Worm (Caenorhabditis elegans): ENCODE results near the gene dop-2.

The dop-2 gene

DNA sequence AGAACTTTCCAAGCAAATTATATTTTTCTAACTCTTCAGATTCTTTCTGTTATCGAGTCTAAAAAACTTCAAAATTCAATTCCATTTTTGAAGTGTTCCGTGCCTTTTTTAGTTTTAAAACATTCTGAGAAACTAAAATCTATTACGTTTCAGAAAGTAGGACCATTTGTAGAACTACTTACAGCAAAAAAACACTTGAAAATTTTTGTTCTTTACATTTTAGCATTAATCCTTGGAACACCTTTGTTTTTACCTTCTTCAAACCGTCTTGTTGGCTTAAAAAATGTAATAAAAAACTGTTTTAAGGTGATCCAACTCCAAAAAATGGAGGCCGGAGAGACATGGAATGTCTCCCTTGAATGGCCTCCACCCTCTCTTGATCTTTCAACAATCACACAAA lies at the start of gene dop-2:
Gene dop-2, plus strand, starts transcription at position 301 of the 400 bp plus-strand sequence.
- TF ChIP-seq rpc-1 (optimal IDR thresholded peaks at IDR 0.05) (no peak), rpc-1 (tag; optimal IDR thresholded peaks at IDR 0.05) (no peak), F22D6.2 (tag; optimal IDR thresholded peaks at IDR 0.05) (no peak), die-1 (tag; optimal IDR thresholded peaks at IDR 0.05) (no peak), ztf-3 (GFP tag; optimal IDR thresholded peaks at IDR 0.05) (no peak), unc-130 (GFP tag; optimal IDR thresholded peaks at IDR 0.05) (no peak), F55B11.4 (tag; optimal IDR thresholded peaks at IDR 0.05; ENCODE audit: borderline replicate concordance, insufficient read depth) (no peak), lsl-1 (GFP tag; optimal IDR thresholded peaks at IDR 0.05) (no peak), egrh-3 (GFP tag; IDR thresholded peaks at IDR 0.05) (no peak), sptf-2 (GFP tag; optimal IDR thresholded peaks at IDR 0.05) (no peak), F57A8.1 (GFP tag; optimal IDR thresholded peaks at IDR 0.05) (no peak), egl-18 (GFP tag; IDR thresholded peaks at IDR 0.05) (no peak), ccch-3 (GFP tag; optimal IDR thresholded peaks at IDR 0.05) (no peak), chd-7 (tag; optimal IDR thresholded peaks at IDR 0.05) (no peak)

DNA sequence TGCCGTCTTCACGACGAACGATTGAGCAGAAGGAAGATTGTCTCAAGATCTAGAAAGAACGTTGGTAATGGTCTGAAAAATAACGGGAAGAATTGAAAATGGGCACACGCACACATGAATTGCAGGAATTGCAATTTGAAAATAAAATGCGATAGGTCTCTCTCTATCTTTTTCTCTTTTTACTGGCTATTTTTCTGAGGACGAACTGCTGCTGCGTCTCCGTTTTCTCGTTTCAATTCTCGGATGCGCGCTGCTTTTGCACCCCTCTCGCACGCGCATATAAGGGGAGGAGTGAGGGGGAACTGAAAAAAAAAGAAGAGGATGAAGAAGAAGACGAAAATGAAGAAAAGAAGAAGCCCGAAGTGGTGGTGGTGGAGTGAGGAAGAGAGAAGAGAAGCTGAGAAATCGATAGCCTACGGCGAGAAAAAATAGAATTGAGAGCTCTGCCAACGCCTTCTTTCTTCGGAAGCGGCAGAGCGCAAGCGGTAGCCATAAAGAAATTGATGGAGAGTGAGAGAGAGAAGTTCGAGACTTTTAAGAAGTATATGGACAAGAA lies 46.7 kb upstream of the dop-2 start, which contains the start of gene rgef-1:
Gene rgef-1, minus strand, starts transcription at position 51 of the 556 bp plus-strand sequence.
- peak; percentile 71 for TF ChIP-seq K12H6.12 (tag; optimal IDR thresholded peaks at IDR 0.05)
- TF ChIP-seq pbrm-1 (GFP tag; IDR thresholded peaks at IDR 0.05), result 0 out of 2 replicates have a peak, but pooled peaks have one; percentile 13
- TF ChIP-seq xnd-1 (tag; optimal IDR thresholded peaks at IDR 0.05), result no peak
- peak in 1 of 3 experiments; percentile 16 for TF ChIP-seq lin-35 (GFP tag; optimal IDR thresholded peaks at IDR 0.05)
- peak; percentile 30; the same call in 1 of the 2 replicates for TF ChIP-seq mcd-1 (GFP tag; IDR thresholded peaks at IDR 0.05)
- TF ChIP-seq K11D2.4 (GFP tag; IDR thresholded peaks at IDR 0.05), result 0 out of 2 replicates have a peak, but pooled peaks have one; percentile 19
- TF ChIP-seq sptf-2 (GFP tag; optimal IDR thresholded peaks at IDR 0.05), result no peak
- peak; percentile 39 for TF ChIP-seq lin-40 (tag; optimal IDR thresholded peaks at IDR 0.05)
- TF ChIP-seq nfyb-1 (GFP tag; IDR thresholded peaks at IDR 0.05), result 0 out of 2 replicates have a peak, but pooled peaks have one; percentile 15
- no peak for TF ChIP-seq akir-1 (GFP tag; optimal IDR thresholded peaks at IDR 0.05)
- TF ChIP-seq hmg-1.2 (GFP tag; IDR thresholded peaks at IDR 0.05), result 0 out of 2 replicates have a peak, but pooled peaks have one; percentile 9
- TF ChIP-seq zfh-2 (GFP tag; conservative IDR thresholded peaks at IDR 0.05), result peak; percentile 91
- TF ChIP-seq attf-5 (GFP tag; optimal IDR thresholded peaks at IDR 0.05), result no peak

DNA sequence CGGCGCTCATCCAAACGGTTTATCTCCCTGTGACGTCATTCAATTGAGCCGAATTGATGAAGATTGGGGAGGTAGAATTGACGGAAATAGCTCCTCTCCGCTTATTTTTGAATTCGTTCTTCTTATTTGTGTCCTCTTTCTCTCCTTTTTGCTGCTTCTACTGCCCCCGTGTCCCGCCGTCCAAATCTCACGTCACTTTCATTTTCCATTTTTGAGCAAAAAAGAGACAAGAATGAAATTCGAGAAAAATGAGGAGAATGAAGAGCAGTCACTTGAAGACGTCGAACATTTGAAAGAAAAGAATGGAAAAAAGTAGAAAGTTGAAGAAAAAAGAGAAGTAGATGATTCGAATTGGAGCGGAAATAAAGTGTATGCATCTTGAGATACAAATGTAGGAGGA lies 44.8 kb upstream of the dop-2 start:
- TF ChIP-seq atf-7 (tag; optimal IDR thresholded peaks at IDR 0.05), result peak; percentile 7
- no peak for TF ChIP-seq ztf-26 (tag; optimal IDR thresholded peaks at IDR 0.05)

DNA sequence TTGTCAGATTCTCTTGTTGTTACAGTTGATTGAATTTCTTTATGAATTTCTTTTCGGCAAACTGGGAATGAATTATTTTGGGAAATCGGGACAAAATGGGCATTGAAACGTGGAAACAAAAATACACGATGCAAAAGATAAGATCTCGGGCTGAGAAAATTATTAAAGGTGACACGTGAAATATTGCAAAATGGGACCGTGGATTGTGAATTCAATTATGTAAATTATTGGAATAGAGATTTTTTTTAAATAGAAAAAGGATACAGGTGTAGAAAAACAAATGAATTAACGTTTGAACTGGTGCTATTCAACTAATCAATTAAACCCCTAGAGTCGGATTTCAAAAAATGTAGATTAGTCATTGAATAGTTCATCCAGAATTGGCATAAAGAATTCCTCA lies 39.6 kb upstream of the dop-2 start, which contains the start of gene F25B3.4:
Gene F25B3.4, minus strand, starts transcription at position 101 of the 400 bp plus-strand sequence.
- no peak for TF ChIP-seq let-526 (GFP tag; IDR thresholded peaks at IDR 0.05)
- no peak for TF ChIP-seq lin-35 (GFP tag; optimal IDR thresholded peaks at IDR 0.05)
- TF ChIP-seq Y53G8AR.9 (GFP tag; conservative IDR thresholded peaks at IDR 0.05), result no peak
- TF ChIP-seq mcd-1 (GFP tag; IDR thresholded peaks at IDR 0.05), result no peak
- no peak for TF ChIP-seq unc-62 (GFP tag; optimal IDR thresholded peaks at IDR 0.05)
- TF ChIP-seq T26A5.8 (tag; optimal IDR thresholded peaks at IDR 0.05), result no peak
- TF ChIP-seq rec-8 (tag; optimal IDR thresholded peaks at IDR 0.05), result no peak
- TF ChIP-seq ccch-3 (GFP tag; optimal IDR thresholded peaks at IDR 0.05), result no peak

Measured in whole organism, young adult.